In genomic region chrX:14868414-14868813, dm6 we compare ENCODE assay signal across 3 fruit fly cellular contexts.
TF ChIP-seq lines count a peak whose summit lies in the region.

No protein-coding gene starts in this region.

- no peak for TF ChIP-seq CTCF in whole organism, embryonic (GFP tag; optimal IDR thresholded peaks at IDR 0.05; lab: Kevin White, UChicago)

TF ChIP-seq in whole organism, embryonic, 481 proteins besides CTCF, POLR2A, EP300 and RAD21:
- TF ChIP-seq eyg (GFP tag; optimal IDR thresholded peaks at IDR 0.05; lab: Kevin White, UChicago) (no peak), CG15479 (GFP tag; optimal IDR thresholded peaks at IDR 0.05; lab: Kevin White, UChicago) (no peak), CG12769 (tag; optimal IDR thresholded peaks at IDR 0.05; lab: Kevin White, UChicago) (peak; percentile 64), Antp (GFP tag; optimal IDR thresholded peaks at IDR 0.05; lab: Kevin White, UChicago) (no peak), sima (GFP tag; optimal IDR thresholded peaks at IDR 0.05; lab: Kevin White, UChicago) (no peak), zf30C (GFP tag; optimal IDR thresholded peaks at IDR 0.05; lab: Kevin White, UChicago) (no peak), CG5180 (GFP tag; optimal IDR thresholded peaks at IDR 0.05; lab: Kevin White, UChicago) (peak; percentile 34), Sry-β (GFP tag; optimal IDR thresholded peaks at IDR 0.05; lab: Kevin White, UChicago) (no peak), Dip2 (GFP tag; IDR thresholded peaks at IDR 0.05; lab: Robert Waterston, UW) (no peak), E2f2 (GFP tag; IDR thresholded peaks at IDR 0.05; lab: Robert Waterston, UW) (no peak), crol (GFP tag; IDR thresholded peaks at IDR 0.05; lab: Robert Waterston, UW) (peak; percentile 82), CG7786 (GFP tag; optimal IDR thresholded peaks at IDR 0.05; lab: Kevin White, UChicago) (no peak), sd (tag; optimal IDR thresholded peaks at IDR 0.05; lab: Kevin White, UChicago) (peak; percentile 46), nerfin-1 (tag; optimal IDR thresholded peaks at IDR 0.05; lab: Kevin White, UChicago) (no peak), CG18764 (GFP tag; optimal IDR thresholded peaks at IDR 0.05; lab: Kevin White, UChicago) (no peak), sqz (GFP tag; optimal IDR thresholded peaks at IDR 0.05; lab: Kevin White, UChicago) (peak; percentile 53), NC2α (GFP tag; optimal IDR thresholded peaks at IDR 0.05; lab: Kevin White, UChicago) (no peak), Oaz (GFP tag; IDR thresholded peaks at IDR 0.05; lab: Robert Waterston, UW) (no peak), Max (GFP tag; optimal IDR thresholded peaks at IDR 0.05; lab: Kevin White, UChicago) (no peak), CG32532 (GFP tag; IDR thresholded peaks at IDR 0.05; lab: Robert Waterston, UW) (no peak), HHEX (GFP tag; optimal IDR thresholded peaks at IDR 0.05; lab: Kevin White, UChicago) (no peak), CG13894 (tag; optimal IDR thresholded peaks at IDR 0.05; lab: Kevin White, UChicago) (peak; percentile 24), chinmo (GFP tag; IDR thresholded peaks at IDR 0.05; lab: Robert Waterston, UW; ENCODE audit: partially characterized antibody) (0 out of 4 replicates have a peak, but pooled peaks have one; percentile 17), dimm (GFP tag; IDR thresholded peaks at IDR 0.05; lab: Robert Waterston, UW) (no peak)

TF ChIP-seq in whole organism, prepupa, 60 proteins besides CTCF, POLR2A, EP300 and RAD21 (continues in another document):
- TF ChIP-seq CG8119 (GFP tag; IDR thresholded peaks at IDR 0.05; lab: Robert Waterston, UW) (no peak; the same call in 2 of the 3 replicates), fd59A (GFP tag; optimal IDR thresholded peaks at IDR 0.05; lab: Kevin White, UChicago) (no peak), Blimp-1 (GFP tag; optimal IDR thresholded peaks at IDR 0.05; lab: Kevin White, UChicago) (peak; percentile 40), Gug (GFP tag; IDR thresholded peaks at IDR 0.05; lab: Robert Waterston, UW) (no peak), cyc (GFP tag; optimal IDR thresholded peaks at IDR 0.05; lab: Kevin White, UChicago) (no peak), Smox (GFP tag; optimal IDR thresholded peaks at IDR 0.05; lab: Kevin White, UChicago) (no peak), CG3032 (tag; optimal IDR thresholded peaks at IDR 0.05; lab: Kevin White, UChicago) (no peak), vri (GFP tag; optimal IDR thresholded peaks at IDR 0.05; lab: Kevin White, UChicago) (no peak), CG11762 (GFP tag; optimal IDR thresholded peaks at IDR 0.05; lab: Kevin White, UChicago; ENCODE audit: insufficient read depth) (no peak), CG32006 (GFP tag; optimal IDR thresholded peaks at IDR 0.05; lab: Kevin White, UChicago) (no peak), eg (GFP tag; IDR thresholded peaks at IDR 0.05; lab: Robert Waterston, UW) (peak; percentile 43; the same call in 1 of the 3 replicates), CG16779 (tag; optimal IDR thresholded peaks at IDR 0.05; lab: Kevin White, UChicago) (no peak), Eip93F (GFP tag; optimal IDR thresholded peaks at IDR 0.05; lab: Kevin White, UChicago) (no peak), topi (GFP tag; optimal IDR thresholded peaks at IDR 0.05; lab: Kevin White, UChicago) (no peak), CG6276 (GFP tag; optimal IDR thresholded peaks at IDR 0.05; lab: Kevin White, UChicago) (peak; percentile 38), CG34406 (GFP tag; optimal IDR thresholded peaks at IDR 0.05; lab: Kevin White, UChicago) (no peak), Sox15 (GFP tag; optimal IDR thresholded peaks at IDR 0.05; lab: Kevin White, UChicago) (no peak), CG6854 (GFP tag; optimal IDR thresholded peaks at IDR 0.05; lab: Kevin White, UChicago) (peak; percentile 55), pdm3 (GFP tag; optimal IDR thresholded peaks at IDR 0.05; lab: Kevin White, UChicago) (no peak), OdsH (GFP tag; optimal IDR thresholded peaks at IDR 0.05; lab: Kevin White, UChicago) (no peak), acj6 (GFP tag; optimal IDR thresholded peaks at IDR 0.05; lab: Kevin White, UChicago) (no peak), CG9139 (GFP tag; optimal IDR thresholded peaks at IDR 0.05; lab: Kevin White, UChicago) (no peak), Lpt (GFP tag; optimal IDR thresholded peaks at IDR 0.05; lab: Kevin White, UChicago) (peak; percentile 4), CG3919 (GFP tag; optimal IDR thresholded peaks at IDR 0.05; lab: Kevin White, UChicago) (no peak), Eip78C (GFP tag; lab: Kevin White, UChicago) (peak; percentile 32), salr (GFP tag; optimal IDR thresholded peaks at IDR 0.05; lab: Kevin White, UChicago) (no peak), spab (GFP tag; optimal IDR thresholded peaks at IDR 0.05; lab: Kevin White, UChicago) (no peak), Met (GFP tag; optimal IDR thresholded peaks at IDR 0.05; lab: Kevin White, UChicago) (no peak), fkh (GFP tag; optimal IDR thresholded peaks at IDR 0.05; lab: Kevin White, UChicago) (no peak), CG10669 (GFP tag; optimal IDR thresholded peaks at IDR 0.05; lab: Kevin White, UChicago) (no peak), Eip75B (GFP tag; optimal IDR thresholded peaks at IDR 0.05; lab: Kevin White, UChicago) (no peak), CG6163 (GFP tag; IDR thresholded peaks at IDR 0.05; lab: Robert Waterston, UW) (no peak; the same call in 2 of the 3 replicates), CG8319 (GFP tag; optimal IDR thresholded peaks at IDR 0.05; lab: Kevin White, UChicago) (no peak), ss (GFP tag; optimal IDR thresholded peaks at IDR 0.05; lab: Kevin White, UChicago) (no peak), net (GFP tag; optimal IDR thresholded peaks at IDR 0.05; lab: Kevin White, UChicago) (no peak), CG11902 (GFP tag; optimal IDR thresholded peaks at IDR 0.05; lab: Kevin White, UChicago) (no peak), CG10631 (GFP tag; optimal IDR thresholded peaks at IDR 0.05; lab: Kevin White, UChicago) (no peak)

TF ChIP-seq in whole organism, pupa, 21 proteins besides CTCF, POLR2A, EP300 and RAD21:
- TF ChIP-seq D1 (tag; optimal IDR thresholded peaks at IDR 0.05; lab: Kevin White, UChicago): no peak
- TF ChIP-seq gl (tag; optimal IDR thresholded peaks at IDR 0.05; lab: Kevin White, UChicago): no peak
- peak; percentile 45; the same call in 1 of the 2 replicates for TF ChIP-seq Ets98B (GFP tag; IDR thresholded peaks at IDR 0.05; lab: Robert Waterston, UW)
- no peak for TF ChIP-seq CG9948 (tag; optimal IDR thresholded peaks at IDR 0.05; lab: Kevin White, UChicago)
- TF ChIP-seq CG12605 (GFP tag; IDR thresholded peaks at IDR 0.05; lab: Robert Waterston, UW): no peak
- no peak for TF ChIP-seq fd96Ca (GFP tag; IDR thresholded peaks at IDR 0.05; lab: Robert Waterston, UW)
- no peak for TF ChIP-seq CG8301 (tag; optimal IDR thresholded peaks at IDR 0.05; lab: Kevin White, UChicago)
- TF ChIP-seq CG4496 (GFP tag; IDR thresholded peaks at IDR 0.05; lab: Robert Waterston, UW): peak; percentile 60; the same call in 1 of the 3 replicates

Comparison
In these comparisons a context has a peak if more than half of its experiments do, and no peak if none do; other contexts are left out.
1. Of the 7 proteins assayed by ChIP-seq in both whole organism, embryonic and whole organism, prepupa: peak only in whole organism, embryonic: none; only in whole organism, prepupa: Blimp-1, CG6854 and Lpt; in both: none; in neither: 4.